Worm (Caenorhabditis elegans) whole organism, late embryonic: ENCODE data around the gene rpl-38.

Source experiments
- C38D4.7 ChIP-seq: fragments of 200-800 bp; sonication (Bioruptor generic); optimal IDR thresholded peaks from 2 replicates; lab custom pipeline; 2018; ENCODE audit warnings: mild to moderate bottlenecking, missing genetic modification characterization, moderate library complexity, missing compliant biosample characterization
- F13H6.1 ChIP-seq: sonication (generic microtip); optimal IDR thresholded peaks from 2 replicates; lab custom pipeline; 2016; ENCODE audit warnings: missing genetic modification characterization, missing compliant biosample characterization
- K02D7.2 ChIP-seq: sonication (generic microtip); optimal IDR thresholded peaks from 2 replicates; lab custom pipeline; 2017; ENCODE audit warnings: mild to moderate bottlenecking, missing genetic modification characterization, missing compliant biosample characterization
- K09A11.1 ChIP-seq: sonication (generic microtip); optimal IDR thresholded peaks from 2 replicates; lab custom pipeline; 2017; ENCODE audit warnings: antibody characterized with exemption, mild to moderate bottlenecking, missing genetic modification characterization, missing compliant biosample characterization; ENCODE audit not compliant: insufficient read depth
- Y22D7AL.16 ChIP-seq: sonication (generic microtip); optimal IDR thresholded peaks from 2 replicates; lab custom pipeline; 2016; ENCODE audit warnings: missing genetic modification characterization, missing compliant biosample characterization
- ahr-1 ChIP-seq: sonication (generic microtip); optimal IDR thresholded peaks from 2 replicates; lab custom pipeline; 2016; ENCODE audit warnings: missing genetic modification characterization, missing compliant biosample characterization
- ama-1 ChIP-seq: fragments of 150-350 bp; optimal IDR thresholded peaks from 2 replicates; lab custom pipeline; 2014
- ceh-18 ChIP-seq: sonication (generic microtip); optimal IDR thresholded peaks from 2 replicates; lab custom pipeline; 2016; ENCODE audit warnings: missing genetic modification characterization, missing compliant biosample characterization
- ceh-19 ChIP-seq: fragments of 200-800 bp; sonication (Bioruptor generic); optimal IDR thresholded peaks from 2 replicates; lab custom pipeline; 2018; ENCODE audit warnings: mild to moderate bottlenecking, missing genetic modification characterization, missing compliant biosample characterization
- ceh-2 ChIP-seq: sonication (generic microtip); optimal IDR thresholded peaks from 2 replicates; lab custom pipeline; 2016; ENCODE audit warnings: missing genotype, missing genetic modification characterization, missing compliant biosample characterization
- ceh-22 ChIP-seq: sonication (generic microtip); optimal IDR thresholded peaks from 2 replicates; lab custom pipeline; 2017; ENCODE audit warnings: missing biosample characterization, missing genetic modification characterization
- ceh-24 ChIP-seq: sonication (generic microtip); optimal IDR thresholded peaks from 2 replicates; lab custom pipeline; 2016; ENCODE audit warnings: mild to moderate bottlenecking, missing genetic modification characterization, missing compliant biosample characterization
- ceh-30 ChIP-seq: fragments of 150-350 bp; optimal IDR thresholded peaks from 2 replicates; lab custom pipeline; 2014; ENCODE audit warnings: missing biosample characterization, missing genetic modification characterization
- ceh-34 ChIP-seq: sonication (generic microtip); optimal IDR thresholded peaks from 2 replicates; lab custom pipeline; 2016; ENCODE audit warnings: mild to moderate bottlenecking, missing genetic modification characterization, missing compliant biosample characterization
- ceh-45 ChIP-seq: fragments of 200-800 bp; sonication (Bioruptor generic); IDR thresholded peaks from 2 replicates; pipeline ENCODE4 v1.3.6; 2022; ENCODE audit warnings: missing genetic modification reagents, missing genetic modification characterization, missing compliant biosample characterization
- che-1 ChIP-seq: sonication (generic microtip); optimal IDR thresholded peaks from 2 replicates; lab custom pipeline; 2016; ENCODE audit warnings: mild to moderate bottlenecking, missing genetic modification characterization, missing compliant biosample characterization
- dve-1 ChIP-seq: sonication (generic microtip); optimal IDR thresholded peaks from 2 replicates; lab custom pipeline; 2017; ENCODE audit warnings: antibody characterized with exemption, mild to moderate bottlenecking, missing genetic modification characterization, missing compliant biosample characterization
- elt-4 ChIP-seq: sonication (generic microtip); optimal IDR thresholded peaks from 2 replicates; lab custom pipeline; 2016; ENCODE audit warnings: missing genetic modification characterization, missing compliant biosample characterization
- ets-4 ChIP-seq: sonication (generic microtip); optimal IDR thresholded peaks from 2 replicates; lab custom pipeline; 2016; ENCODE audit warnings: missing genetic modification characterization, missing compliant biosample characterization
- eyg-1 ChIP-seq: sonication (generic microtip); optimal IDR thresholded peaks from 2 replicates; lab custom pipeline; 2016; ENCODE audit warnings: missing genotype, missing genetic modification characterization, missing compliant biosample characterization
- fax-1 ChIP-seq: sonication (generic microtip); optimal IDR thresholded peaks from 2 replicates; lab custom pipeline; 2016; ENCODE audit warnings: missing genotype, missing genetic modification characterization, missing compliant biosample characterization
- fkh-10 ChIP-seq: fragments of 150-350 bp; optimal IDR thresholded peaks from 2 replicates; lab custom pipeline; 2014; ENCODE audit warnings: missing biosample characterization, missing genetic modification reagents, missing genetic modification characterization
- fkh-6 ChIP-seq: sonication (generic microtip); optimal IDR thresholded peaks from 2 replicates; lab custom pipeline; 2016; ENCODE audit warnings: missing genetic modification characterization, missing compliant biosample characterization
- gmeb-2 ChIP-seq: sonication (generic microtip); optimal IDR thresholded peaks from 2 replicates; lab custom pipeline; 2016; ENCODE audit warnings: missing genetic modification characterization, inconsistent platforms, missing compliant biosample characterization
- hlh-15 ChIP-seq: sonication (generic microtip); optimal IDR thresholded peaks from 2 replicates; lab custom pipeline; 2016; ENCODE audit warnings: missing genetic modification characterization, missing compliant biosample characterization
- lim-6 ChIP-seq: sonication (generic microtip); optimal IDR thresholded peaks from 2 replicates; lab custom pipeline; 2016; ENCODE audit warnings: missing genetic modification characterization, missing compliant biosample characterization
- madf-2 ChIP-seq: sonication (generic microtip); optimal IDR thresholded peaks from 2 replicates; lab custom pipeline; 2017; ENCODE audit warnings: missing genetic modification characterization, missing compliant biosample characterization
- mec-3 ChIP-seq: sonication (generic microtip); optimal IDR thresholded peaks from 2 replicates; lab custom pipeline; 2016; ENCODE audit warnings: borderline replicate concordance, missing genetic modification characterization, missing compliant biosample characterization
- nfya-1 ChIP-seq: sonication (generic microtip); optimal IDR thresholded peaks from 2 replicates; lab custom pipeline; 2017; ENCODE audit warnings: missing genetic modification characterization, mild to moderate bottlenecking, missing compliant biosample characterization, antibody characterized with exemption, moderate library complexity
- npax-4 ChIP-seq: sonication (generic microtip); optimal IDR thresholded peaks from 2 replicates; lab custom pipeline; 2016; ENCODE audit warnings: missing genetic modification characterization, missing compliant biosample characterization
- odd-2 ChIP-seq: sonication (generic microtip); optimal IDR thresholded peaks from 2 replicates; lab custom pipeline; 2017; ENCODE audit warnings: antibody characterized with exemption, mild to moderate bottlenecking, missing genetic modification characterization, missing compliant biosample characterization
- pax-1 ChIP-seq: fragments of 150-350 bp; optimal IDR thresholded peaks from 2 replicates; lab custom pipeline; 2014; ENCODE audit warnings: missing biosample characterization, missing genetic modification characterization
- pha-4 ChIP-seq: fragments of 150-350 bp; optimal IDR thresholded peaks from 2 replicates; lab custom pipeline; 2018; ENCODE audit warnings: missing biosample characterization, missing genetic modification reagents, missing genetic modification characterization
- pqm-1 ChIP-seq: sonication (generic microtip); optimal IDR thresholded peaks from 2 replicates; lab custom pipeline; 2016; ENCODE audit warnings: missing genetic modification characterization, missing compliant biosample characterization
- ref-2 ChIP-seq: sonication (generic microtip); optimal IDR thresholded peaks from 2 replicates; lab custom pipeline; 2016; ENCODE audit warnings: missing genetic modification characterization, missing compliant biosample characterization
- sox-2 ChIP-seq: fragments of 200-800 bp; sonication (Bioruptor generic); IDR thresholded peaks from 2 replicates; pipeline ENCODE4 v1.3.6; 2022; ENCODE audit warnings: missing genetic modification reagents, missing genetic modification characterization, missing compliant biosample characterization
- sox-4 ChIP-seq: sonication (generic microtip); optimal IDR thresholded peaks from 2 replicates; lab custom pipeline; 2017; ENCODE audit warnings: mild to moderate bottlenecking, missing genetic modification characterization, inconsistent platforms, missing compliant biosample characterization
- syd-9 ChIP-seq: sonication (generic microtip); optimal IDR thresholded peaks from 2 replicates; lab custom pipeline; 2016; ENCODE audit warnings: mild to moderate bottlenecking, missing genetic modification characterization, moderate library complexity, missing compliant biosample characterization
- ttx-3 ChIP-seq: sonication (generic microtip); optimal IDR thresholded peaks from 2 replicates; lab custom pipeline; 2016; ENCODE audit warnings: missing genetic modification reagents, missing genetic modification characterization, missing compliant biosample characterization
- unc-42 ChIP-seq: sonication (generic microtip); optimal IDR thresholded peaks from 2 replicates; lab custom pipeline; 2016; ENCODE audit warnings: missing genotype, missing genetic modification characterization, missing compliant biosample characterization
- zip-5 ChIP-seq: sonication (generic microtip); optimal IDR thresholded peaks from 2 replicates; lab custom pipeline; 2016; ENCODE audit warnings: missing genetic modification characterization, missing compliant biosample characterization
- ztf-16 ChIP-seq: sonication (generic microtip); optimal IDR thresholded peaks from 2 replicates; lab custom pipeline; 2017; ENCODE audit warnings: missing genetic modification characterization, missing compliant biosample characterization

rpl-38 gene

ce11 chrV:15537923-15538322, 26.0 kb downstream of the rpl-38 start, which contains the start of gene prde-1:
TSS of gene prde-1 (plus strand) at chrV:15538244.
- TF ChIP-seq syd-9 (tag; lab: Kevin White, UChicago), result no peak
- TF ChIP-seq eyg-1 (tag; lab: Kevin White, UChicago), result no peak
- no peak for TF ChIP-seq ceh-45 (GFP tag; lab: Robert Waterston, UW)
- no peak for TF ChIP-seq zip-5 (tag; lab: Kevin White, UChicago)
- TF ChIP-seq nfya-1 (tag; lab: Kevin White, UChicago), result no peak
- no peak for TF ChIP-seq lim-6 (tag; lab: Kevin White, UChicago)
- no peak for TF ChIP-seq elt-4
- TF ChIP-seq fkh-10 (GFP tag; lab: Kevin White, UChicago), result no peak
- no peak for TF ChIP-seq gmeb-2 (tag; lab: Kevin White, UChicago)
- no peak for TF ChIP-seq ttx-3 (tag; lab: Kevin White, UChicago)
- no peak for TF ChIP-seq unc-42 (tag; lab: Kevin White, UChicago)
- no peak for TF ChIP-seq Y22D7AL.16

ce11 chrV:15543252-15543651, 31.3 kb downstream of the rpl-38 start:
- TF ChIP-seq pqm-1, result no peak
- TF ChIP-seq ttx-3 (tag; lab: Kevin White, UChicago), result no peak
- TF ChIP-seq che-1, result no peak
- no peak for TF ChIP-seq npax-4 (tag; lab: Kevin White, UChicago)
- no peak for TF ChIP-seq zip-5 (tag; lab: Kevin White, UChicago)
- TF ChIP-seq fkh-10 (GFP tag; lab: Kevin White, UChicago), result no peak
- TF ChIP-seq elt-4, result no peak
- TF ChIP-seq C38D4.7 (GFP tag; lab: Kevin White, UChicago), result no peak
- no peak for TF ChIP-seq ceh-45 (GFP tag; lab: Robert Waterston, UW)
- TF ChIP-seq K02D7.2, result no peak
- no peak for TF ChIP-seq madf-2 (tag; lab: Kevin White, UChicago)
- TF ChIP-seq lim-6 (tag; lab: Kevin White, UChicago), result no peak
- no peak for TF ChIP-seq ceh-19 (GFP tag; lab: Kevin White, UChicago)
- TF ChIP-seq ama-1 (lab: Kevin White, UChicago), result no peak
- TF ChIP-seq ceh-24 (tag; lab: Kevin White, UChicago), result no peak
- TF ChIP-seq ref-2 (tag; lab: Kevin White, UChicago), result no peak
- TF ChIP-seq Y22D7AL.16, result no peak
- TF ChIP-seq ets-4 (tag; lab: Kevin White, UChicago), result no peak
- TF ChIP-seq, all 69 proteins: peak for 0

ce11 chrV:15544898-15545297, 32.9 kb downstream of the rpl-38 start, which contains the start of gene glb-14:
TSS of gene glb-14 (minus strand) at chrV:15544994.
- TF ChIP-seq sox-2 (GFP tag; lab: Robert Waterston, UW), result no peak
- TF ChIP-seq ama-1 (lab: Kevin White, UChicago), result no peak
- no peak for TF ChIP-seq ceh-18
- no peak for TF ChIP-seq F13H6.1 (tag; lab: Kevin White, UChicago)
- no peak for TF ChIP-seq ceh-22
- TF ChIP-seq nfya-1 (tag; lab: Kevin White, UChicago), result peak; percentile 63
- TF ChIP-seq gmeb-2 (tag; lab: Kevin White, UChicago), result no peak
- no peak for TF ChIP-seq hlh-15

DNA sequence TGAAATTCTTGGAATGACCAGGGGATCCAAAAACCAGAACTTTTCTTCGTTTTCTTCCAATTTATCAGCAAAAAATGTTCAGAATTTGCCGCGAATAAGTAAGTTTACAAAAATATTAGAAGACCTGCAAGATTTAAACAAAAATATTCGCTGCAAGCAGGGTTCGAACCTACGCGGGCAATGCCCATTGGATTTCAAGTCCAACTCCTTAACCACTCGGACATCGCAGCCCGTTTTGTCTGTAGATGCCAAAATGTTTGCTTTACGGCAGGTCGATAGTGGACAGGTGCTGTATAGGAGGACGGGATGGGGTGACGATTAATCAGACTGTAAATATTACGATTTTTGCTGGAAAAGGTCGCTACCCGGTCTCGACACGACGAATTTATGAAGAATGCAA, 35.8 kb downstream of the rpl-38 start:
- TF ChIP-seq K09A11.1 (tag; lab: Kevin White, UChicago) (no peak), ceh-30 (tag; lab: Kevin White, UChicago) (no peak), che-1 (no peak), ceh-24 (tag; lab: Kevin White, UChicago) (no peak), C38D4.7 (GFP tag; lab: Kevin White, UChicago) (no peak)

DNA sequence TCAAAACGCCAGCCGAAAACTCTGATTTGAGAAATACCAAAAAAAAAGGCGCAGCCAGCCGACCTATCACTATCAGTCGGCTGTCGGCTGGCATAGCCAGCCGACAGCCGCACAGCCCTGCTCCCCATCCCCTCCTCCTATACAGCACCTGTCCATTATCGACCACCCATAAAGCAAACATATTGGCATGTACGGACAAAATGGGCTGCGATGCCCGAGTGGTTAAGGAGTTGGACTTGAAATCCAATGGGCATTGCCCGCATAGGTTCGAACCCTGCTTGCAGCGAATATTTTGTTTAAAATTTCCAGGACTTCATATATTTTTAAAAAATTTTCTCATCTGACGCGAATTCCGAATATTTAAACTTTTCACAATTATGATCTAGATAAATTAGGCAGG, 38.4 kb downstream of the rpl-38 start:
- no peak for TF ChIP-seq sox-4
- TF ChIP-seq ceh-2 (tag; lab: Kevin White, UChicago), result no peak
- no peak for TF ChIP-seq dve-1 (tag; lab: Kevin White, UChicago)
- TF ChIP-seq ztf-16 (tag; lab: Kevin White, UChicago), result no peak
- no peak for TF ChIP-seq ahr-1 (tag; lab: Kevin White, UChicago)
- TF ChIP-seq F13H6.1 (tag; lab: Kevin White, UChicago), result no peak
- TF ChIP-seq sox-2 (GFP tag; lab: Robert Waterston, UW), result no peak
- no peak for TF ChIP-seq mec-3 (tag; lab: Kevin White, UChicago)
- TF ChIP-seq fkh-6 (tag; lab: Kevin White, UChicago), result no peak
- TF ChIP-seq fax-1 (tag; lab: Kevin White, UChicago), result no peak
- TF ChIP-seq pha-4, result no peak
- no peak for TF ChIP-seq pax-1
- no peak for TF ChIP-seq ceh-24 (tag; lab: Kevin White, UChicago)
- no peak for TF ChIP-seq ceh-34
- no peak for TF ChIP-seq odd-2 (tag; lab: Kevin White, UChicago)
